Fruit fly (Drosophila melanogaster) whole organism, embryonic: ENCODE data around the gene Blm.

Experiments used
- Asciz ChIP-seq: fragments of 200-800 bp; sonication (Bioruptor generic); optimal IDR thresholded peaks from 2 replicates; lab custom pipeline; 2017; ENCODE audit warnings: missing biosample characterization, mild to moderate bottlenecking, missing genetic modification characterization, missing genetic modification reagents
- CG12155 ChIP-seq: fragments of 200-800 bp; sonication (Bioruptor generic); optimal IDR thresholded peaks from 3 replicates; lab custom pipeline; 2016; ENCODE audit warnings: missing biosample characterization, missing genetic modification characterization
- CG13123 ChIP-seq: fragments of 200-800 bp; sonication (Bioruptor generic); optimal IDR thresholded peaks from 2 replicates; lab custom pipeline; 2016; ENCODE audit warnings: missing biosample characterization, missing genetic modification characterization
- CG14860 ChIP-seq: fragments of 200-800 bp; sonication (Bioruptor generic); IDR thresholded peaks from 3 replicates; pipeline ENCODE4 v1.3.6; 2022; ENCODE audit warnings: missing biosample characterization, missing genetic modification characterization; ENCODE audit not compliant: partially characterized antibody
- CG16815 ChIP-seq: fragments of 200-800 bp; sonication (Bioruptor generic); optimal IDR thresholded peaks from 3 replicates; lab custom pipeline; 2017; ENCODE audit warnings: missing biosample characterization, mild to moderate bottlenecking, missing genetic modification characterization
- CG17359 ChIP-seq: fragments of 200-800 bp; sonication (Bioruptor generic); optimal IDR thresholded peaks from 3 replicates; lab custom pipeline; 2018; ENCODE audit warnings: missing biosample characterization, mild to moderate bottlenecking, missing genetic modification characterization, moderate library complexity
- CG2129 ChIP-seq: fragments of 200-800 bp; sonication (Bioruptor generic); IDR thresholded peaks from 2 replicates; pipeline ENCODE4 v1.3.6; 2022; ENCODE audit warnings: missing biosample characterization, missing genetic modification characterization; ENCODE audit not compliant: partially characterized antibody
- CG3163 ChIP-seq: fragments of 200-800 bp; sonication (Bioruptor generic); optimal IDR thresholded peaks from 3 replicates; lab custom pipeline; 2016; ENCODE audit warnings: missing biosample characterization, missing genetic modification characterization
- CG32772 ChIP-seq: fragments of 200-800 bp; sonication (Bioruptor generic); IDR thresholded peaks from 2 replicates; pipeline ENCODE4 v1.3.6; 2022; ENCODE audit warnings: missing biosample characterization, missing genetic modification characterization
- CG33557 ChIP-seq: fragments of 200-800 bp; sonication (Bioruptor generic); optimal IDR thresholded peaks from 2 replicates; lab custom pipeline; 2019; ENCODE audit warnings: missing biosample characterization, mild to moderate bottlenecking, missing genetic modification characterization, moderate library complexity
- CG34224 ChIP-seq: fragments of 200-800 bp; sonication (Bioruptor generic); IDR thresholded peaks from 3 replicates; pipeline ENCODE4 v1.3.6; 2022; ENCODE audit warnings: missing biosample characterization, missing genetic modification characterization; ENCODE audit not compliant: partially characterized antibody
- CG34376 ChIP-seq: fragments of 200-800 bp; sonication (Bioruptor generic); optimal IDR thresholded peaks from 2 replicates; lab custom pipeline; 2018; ENCODE audit warnings: missing biosample characterization, mild to moderate bottlenecking, missing genetic modification characterization
- CG5180 ChIP-seq: fragments of 200-800 bp; sonication (Bioruptor generic); optimal IDR thresholded peaks from 3 replicates; lab custom pipeline; 2017; ENCODE audit warnings: missing biosample characterization, missing genetic modification characterization, mild to moderate bottlenecking, moderate library complexity, missing genetic modification reagents
- CG7786 ChIP-seq: fragments of 200-800 bp; sonication (Bioruptor generic); optimal IDR thresholded peaks from 2 replicates; lab custom pipeline; 2016; ENCODE audit warnings: missing biosample characterization, missing genetic modification characterization
- CG8089 ChIP-seq: fragments of 200-800 bp; sonication (Bioruptor generic); optimal IDR thresholded peaks from 3 replicates; lab custom pipeline; 2016; ENCODE audit warnings: missing biosample characterization, missing genetic modification characterization
- CG8290 ChIP-seq, 3 experiments: fragments of 200-800 bp; sonication (Bioruptor generic); optimal IDR thresholded peaks; 2 replicates each; lab custom pipeline; 2016 to 2019; ENCODE audit warnings: missing biosample characterization in 3 of 3, missing genetic modification characterization in 3 of 3, mild to moderate bottlenecking in 2 of 3, moderate library complexity in 1 of 3
- CG9876 ChIP-seq: fragments of 200-800 bp; sonication (Bioruptor generic); optimal IDR thresholded peaks from 2 replicates; lab custom pipeline; 2016; ENCODE audit warnings: missing biosample characterization, missing genetic modification characterization
- Dbx ChIP-seq: fragments of 200-800 bp; sonication (Bioruptor generic); IDR thresholded peaks from 3 replicates; pipeline ENCODE4 v1.3.6; 2022; ENCODE audit warnings: missing biosample characterization, missing genetic modification characterization
- Deaf1 ChIP-seq: fragments of 200-800 bp; optimal IDR thresholded peaks from 3 replicates; lab custom pipeline; 2019; ENCODE audit warnings: missing biosample characterization, mild to moderate bottlenecking, missing genetic modification characterization, moderate library complexity
- Drgx ChIP-seq: fragments of 200-800 bp; sonication (Bioruptor generic); IDR thresholded peaks from 2 replicates; pipeline ENCODE4 v1.3.6; 2022; ENCODE audit warnings: missing biosample characterization, missing genetic modification characterization
- Gsc ChIP-seq: fragments of 200-800 bp; sonication (Bioruptor generic); IDR thresholded peaks from 2 replicates; pipeline ENCODE4 v1.3.6; 2022; ENCODE audit warnings: missing biosample characterization, missing genetic modification characterization
- Hand ChIP-seq: fragments of 200-800 bp; sonication (Bioruptor generic); optimal IDR thresholded peaks from 2 replicates; lab custom pipeline; 2017; ENCODE audit warnings: mild to moderate bottlenecking, missing biosample characterization, missing genetic modification reagents, missing genetic modification characterization
- NC2α ChIP-seq: fragments of 200-800 bp; sonication (Bioruptor generic); optimal IDR thresholded peaks from 2 replicates; lab custom pipeline; 2016; ENCODE audit warnings: missing biosample characterization, missing genetic modification characterization
- Nf-YA ChIP-seq: fragments of 200-800 bp; sonication (Bioruptor generic); IDR thresholded peaks from 2 replicates; pipeline ENCODE4 v1.3.6; 2022; ENCODE audit warnings: missing biosample characterization, missing genetic modification characterization
- Nf-YB ChIP-seq: fragments of 200-800 bp; sonication (Bioruptor generic); optimal IDR thresholded peaks from 3 replicates; lab custom pipeline; 2019; ENCODE audit warnings: missing biosample characterization, mild to moderate bottlenecking, missing genetic modification characterization, moderate library complexity
- Oli ChIP-seq: fragments of 200-800 bp; sonication (Bioruptor generic); optimal IDR thresholded peaks from 2 replicates; lab custom pipeline; 2018; ENCODE audit warnings: missing biosample characterization, mild to moderate bottlenecking, missing genetic modification characterization, moderate library complexity
- Rx ChIP-seq: fragments of 200-800 bp; sonication (Bioruptor generic); IDR thresholded peaks from 2 replicates; pipeline ENCODE4 v1.3.6; 2022; ENCODE audit warnings: missing biosample characterization, missing genetic modification characterization
- TFAM ChIP-seq: fragments of 200-800 bp; sonication (Bioruptor generic); optimal IDR thresholded peaks from 2 replicates; lab custom pipeline; 2017; ENCODE audit warnings: missing biosample characterization, missing genetic modification characterization, inconsistent platforms
- Xrp1 ChIP-seq: fragments of 200-800 bp; sonication (Bioruptor generic); IDR thresholded peaks from 2 replicates; pipeline ENCODE4 v1.3.6; 2022; ENCODE audit warnings: missing biosample characterization, missing genetic modification characterization
- ap ChIP-seq: fragments of 200-800 bp; sonication (Bioruptor generic); IDR thresholded peaks from 2 replicates; pipeline ENCODE4 v1.3.6; 2022; ENCODE audit warnings: missing biosample characterization, missing genetic modification characterization
- bcd ChIP-seq: fragments of 200-800 bp; sonication (Bioruptor generic); optimal IDR thresholded peaks from 2 replicates; lab custom pipeline; 2017; ENCODE audit warnings: missing biosample characterization, mild to moderate bottlenecking, missing genetic modification characterization
- cwo ChIP-seq: fragments of 200-800 bp; sonication (Bioruptor generic); optimal IDR thresholded peaks from 3 replicates; lab custom pipeline; 2017; ENCODE audit warnings: missing biosample characterization, missing genetic modification characterization, mild to moderate bottlenecking, moderate library complexity, missing genetic modification reagents
- en ChIP-seq: fragments of 200-800 bp; sonication (Bioruptor generic); optimal IDR thresholded peaks from 2 replicates; lab custom pipeline; 2016; ENCODE audit warnings: missing biosample characterization, missing genetic modification characterization
- fd3F ChIP-seq: fragments of 200-800 bp; sonication (Bioruptor generic); optimal IDR thresholded peaks from 2 replicates; lab custom pipeline; 2018; ENCODE audit warnings: missing biosample characterization, mild to moderate bottlenecking, missing genetic modification characterization, moderate library complexity
- gce ChIP-seq: fragments of 200-800 bp; sonication (Bioruptor generic); IDR thresholded peaks from 3 replicates; pipeline ENCODE4 v1.3.6; 2022; ENCODE audit warnings: missing biosample characterization, missing genetic modification characterization
- her ChIP-seq: fragments of 200-800 bp; sonication (Bioruptor generic); optimal IDR thresholded peaks from 2 replicates; lab custom pipeline; 2016; ENCODE audit warnings: missing biosample characterization, missing genetic modification characterization
- jumu ChIP-seq: fragments of 200-800 bp; sonication (Bioruptor generic); optimal IDR thresholded peaks from 3 replicates; lab custom pipeline; 2016; ENCODE audit warnings: missing biosample characterization, missing genetic modification characterization
- kay ChIP-seq: fragments of 200-800 bp; sonication (Bioruptor generic); optimal IDR thresholded peaks from 2 replicates; lab custom pipeline; 2016; ENCODE audit warnings: missing biosample characterization, missing genetic modification characterization
- lab ChIP-seq: fragments of 200-800 bp; sonication (Bioruptor generic); optimal IDR thresholded peaks from 3 replicates; lab custom pipeline; 2017; ENCODE audit warnings: missing biosample characterization, missing genetic modification characterization, mild to moderate bottlenecking, moderate library complexity, missing genetic modification reagents
- maf-S ChIP-seq: fragments of 200-800 bp; sonication (Bioruptor generic); optimal IDR thresholded peaks from 2 replicates; lab custom pipeline; 2016; ENCODE audit warnings: missing biosample characterization, missing genetic modification characterization
- mld ChIP-seq: fragments of 200-800 bp; sonication (Bioruptor generic); IDR thresholded peaks from 3 replicates; pipeline ENCODE4 v1.3.6; 2022; ENCODE audit warnings: missing biosample characterization, missing genetic modification characterization; ENCODE audit not compliant: partially characterized antibody
- oc ChIP-seq: fragments of 200-800 bp; sonication (Bioruptor generic); optimal IDR thresholded peaks from 2 replicates; lab custom pipeline; 2018; ENCODE audit warnings: missing biosample characterization, mild to moderate bottlenecking, missing genetic modification characterization, moderate library complexity
- odd ChIP-seq: fragments of 200-800 bp; sonication (Bioruptor generic); optimal IDR thresholded peaks from 2 replicates; lab custom pipeline; 2017; ENCODE audit warnings: missing biosample characterization, mild to moderate bottlenecking, missing genetic modification characterization
- org-1 ChIP-seq: fragments of 200-800 bp; sonication (Bioruptor generic); optimal IDR thresholded peaks from 2 replicates; lab custom pipeline; 2017; ENCODE audit warnings: missing biosample characterization, missing genetic modification characterization
- p53 ChIP-seq: fragments of 200-800 bp; sonication (Bioruptor generic); optimal IDR thresholded peaks from 2 replicates; lab custom pipeline; 2016; ENCODE audit warnings: missing biosample characterization, missing genetic modification characterization
- peb ChIP-seq: fragments of 200-800 bp; sonication (Bioruptor generic); IDR thresholded peaks from 2 replicates; pipeline ENCODE4 v1.3.6; 2022; ENCODE audit warnings: missing biosample characterization, missing genetic modification characterization
- pita ChIP-seq: fragments of 200-800 bp; sonication (Bioruptor generic); optimal IDR thresholded peaks from 2 replicates; lab custom pipeline; 2017; ENCODE audit warnings: missing biosample characterization, mild to moderate bottlenecking, missing genetic modification characterization
- slou ChIP-seq: fragments of 200-800 bp; sonication (Bioruptor generic); optimal IDR thresholded peaks from 3 replicates; lab custom pipeline; 2016; ENCODE audit warnings: missing biosample characterization, missing genetic modification characterization
- z ChIP-seq: fragments of 200-800 bp; sonication (Bioruptor generic); IDR thresholded peaks from 3 replicates; pipeline ENCODE4 v1.3.6; 2022; ENCODE audit warnings: missing biosample characterization, missing genetic modification characterization

Gene Blm

DNA sequence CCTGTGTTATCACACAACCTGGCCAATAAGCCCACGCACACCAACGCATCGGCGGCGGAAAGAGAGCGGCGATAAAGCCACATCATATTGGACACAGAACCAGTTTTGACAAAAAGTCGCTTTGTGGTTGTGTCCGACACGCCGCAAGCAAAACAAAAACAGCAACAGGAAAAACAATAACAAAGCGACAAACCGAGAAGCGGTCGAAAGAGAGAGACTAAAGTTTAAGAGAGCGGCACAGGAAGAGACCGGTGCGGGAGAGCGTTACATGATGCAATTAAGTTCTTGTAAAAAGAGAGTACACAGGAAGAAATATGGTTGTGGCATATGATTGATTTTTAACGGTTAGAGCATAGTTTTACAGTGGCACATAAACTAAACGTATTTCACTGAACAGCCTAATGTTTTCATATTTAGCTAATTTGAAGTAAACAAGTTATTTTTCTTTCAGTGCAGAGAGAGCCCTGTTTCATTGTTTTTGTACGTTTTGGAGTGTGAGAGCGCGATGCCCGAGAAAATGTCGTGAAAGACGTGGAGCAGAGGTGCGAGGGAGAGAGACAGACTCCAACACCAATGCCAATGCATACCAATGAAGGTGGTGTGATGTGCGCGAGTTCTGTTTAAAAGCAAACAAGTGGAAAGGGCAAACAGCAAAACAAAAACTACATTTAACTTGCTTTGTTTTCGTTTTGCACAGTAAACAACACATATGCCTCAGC lies 19.2 kb upstream of the Blm start (continued):
- no peak for TF ChIP-seq Xrp1 (GFP tag; lab: Robert Waterston, UW)
- TF ChIP-seq Oli (tag; lab: Kevin White, UChicago), result peak; percentile 100
- TF ChIP-seq CG13123 (GFP tag; lab: Kevin White, UChicago), result peak; percentile 99
- TF ChIP-seq jumu (GFP tag; lab: Kevin White, UChicago), result peak; percentile 100
- TF ChIP-seq kay, result peak; percentile 100
- TF ChIP-seq slou (GFP tag; lab: Kevin White, UChicago), result peak; percentile 99
- no peak for TF ChIP-seq Drgx (GFP tag; lab: Robert Waterston, UW)
- peak; percentile 93 for TF ChIP-seq Nf-YB (GFP tag; lab: Kevin White, UChicago)
- TF ChIP-seq oc, result peak; percentile 100
- peak; percentile 100 for TF ChIP-seq org-1
- peak; percentile 100 for TF ChIP-seq CG9876
- TF ChIP-seq NC2α (GFP tag; lab: Kevin White, UChicago), result peak; percentile 100
- no peak for TF ChIP-seq CG32772 (GFP tag; lab: Robert Waterston, UW)
- peak; percentile 100 for TF ChIP-seq Hand
- TF ChIP-seq pita (GFP tag; lab: Kevin White, UChicago), result no peak
- TF ChIP-seq Dbx (GFP tag; lab: Robert Waterston, UW), result no peak
- peak; percentile 93 for TF ChIP-seq Deaf1 (tag; lab: Kevin White, UChicago)
- no peak for TF ChIP-seq Nf-YA (GFP tag; lab: Robert Waterston, UW)
- peak; percentile 100 for TF ChIP-seq CG33557 (GFP tag; lab: Kevin White, UChicago)
- peak; percentile 100 for TF ChIP-seq en (GFP tag; lab: Kevin White, UChicago)
- no peak for TF ChIP-seq peb
- TF ChIP-seq mld (GFP tag; lab: Robert Waterston, UW), result no peak
- peak; percentile 100 for TF ChIP-seq CG8290 (GFP tag; optimal IDR thresholded peaks at IDR 0.05; lab: Kevin White, UChicago)
- peak; percentile 99 to 100 for TF ChIP-seq CG8290 (tag; optimal IDR thresholded peaks at IDR 0.05; lab: Kevin White, UChicago)
- TF ChIP-seq Asciz (GFP tag; lab: Kevin White, UChicago), result peak; percentile 99
- peak; percentile 100 for TF ChIP-seq CG17359 (tag; lab: Kevin White, UChicago)
- peak; percentile 100 for TF ChIP-seq CG8089 (GFP tag; lab: Kevin White, UChicago)
- peak; percentile 100 for TF ChIP-seq CG3163 (GFP tag; lab: Kevin White, UChicago)
- no peak for TF ChIP-seq ap
- TF ChIP-seq cwo (GFP tag; lab: Kevin White, UChicago), result peak; percentile 99
- no peak for TF ChIP-seq CG2129
- TF ChIP-seq CG16815, result peak; percentile 100
- no peak for TF ChIP-seq CG34224 (GFP tag; lab: Robert Waterston, UW)
- TF ChIP-seq CG12155, result peak; percentile 99
- TF ChIP-seq CG14860 (GFP tag; lab: Robert Waterston, UW), result no peak
- TF ChIP-seq fd3F (GFP tag; lab: Kevin White, UChicago), result peak; percentile 100
- peak; percentile 95 for TF ChIP-seq CG5180
- peak; percentile 97 for TF ChIP-seq TFAM
- peak; percentile 100 for TF ChIP-seq lab (GFP tag; lab: Kevin White, UChicago)
- peak; percentile 100 for TF ChIP-seq bcd
- no peak for TF ChIP-seq Rx (GFP tag; lab: Robert Waterston, UW)
- TF ChIP-seq maf-S (GFP tag; lab: Kevin White, UChicago), result peak; percentile 100
- TF ChIP-seq CG7786 (GFP tag; lab: Kevin White, UChicago), result peak; percentile 100
- TF ChIP-seq gce, result no peak
- TF ChIP-seq z, result no peak
- TF ChIP-seq odd (GFP tag; lab: Kevin White, UChicago), result peak; percentile 100
- TF ChIP-seq her, result peak; percentile 99
- peak; percentile 100 for TF ChIP-seq p53 (GFP tag; lab: Kevin White, UChicago)
- no peak for TF ChIP-seq Gsc (GFP tag; lab: Robert Waterston, UW)
- TF ChIP-seq CG34376 (GFP tag; lab: Kevin White, UChicago), result peak; percentile 100
